Worm (Caenorhabditis elegans): ENCODE measurements around the gene ZK856.4.

The ZK856.4 gene

DNA sequence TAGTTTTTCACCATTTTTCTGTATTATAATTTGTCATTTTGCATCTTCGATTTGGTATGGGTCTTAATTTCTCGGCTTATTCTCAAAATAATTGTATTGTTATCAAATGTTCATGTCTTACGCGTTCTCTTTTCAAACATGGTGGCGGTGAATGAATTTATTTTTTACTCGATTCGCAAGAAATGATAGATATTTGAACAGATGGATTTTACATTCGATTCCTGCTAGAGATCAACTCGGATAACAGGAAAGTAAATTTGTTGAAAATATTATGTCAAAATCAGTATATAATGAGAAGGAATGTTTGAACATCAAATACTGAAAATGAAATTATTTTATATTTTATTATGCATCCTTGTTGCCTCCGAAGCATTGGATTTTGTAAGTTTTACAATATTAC lies at the start of gene ZK856.4:
TSS of gene ZK856.4 (plus strand) at position 301 of the 400 bp plus-strand sequence.
- TF ChIP-seq him-1 (tag; optimal IDR thresholded peaks at IDR 0.05), result no peak
- no peak for TF ChIP-seq W03F9.2 (tag; optimal IDR thresholded peaks at IDR 0.05)
- no peak for TF ChIP-seq dao-5 (tag; optimal IDR thresholded peaks at IDR 0.05)

DNA sequence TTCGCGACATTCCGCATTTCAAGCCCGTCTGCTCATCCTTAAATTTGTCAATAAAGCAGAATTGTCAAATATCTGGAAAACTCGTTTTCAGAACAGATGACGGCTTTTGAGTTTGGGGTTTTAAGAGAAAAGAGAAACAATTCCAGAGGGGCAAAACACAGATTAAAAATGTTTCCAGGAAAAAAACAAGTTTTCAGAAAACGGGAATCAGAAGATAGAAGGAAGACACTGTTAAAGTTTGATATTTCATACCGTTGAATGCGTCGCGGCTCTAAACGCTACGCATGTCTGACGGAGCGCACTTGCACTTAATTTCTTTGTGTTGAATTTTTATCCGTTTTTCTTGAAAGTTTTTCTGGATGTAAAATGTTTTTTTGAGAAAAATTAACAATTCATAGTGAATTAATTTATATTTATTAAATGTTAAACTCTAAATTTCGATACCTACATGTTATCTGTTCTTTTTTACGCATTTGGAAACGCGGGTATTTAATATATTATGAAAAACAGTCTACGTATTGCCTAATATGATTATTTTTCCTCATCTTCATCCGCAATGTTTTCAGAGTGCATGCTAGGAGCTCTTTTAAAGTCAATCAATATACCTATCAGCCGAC lies 48.9 kb upstream of the ZK856.4 start, which contains the start of the genes C08B6.18, wdr-20 and C08B6.8:
TSS of gene C08B6.18 (minus strand) at position 51 of the 617 bp plus-strand sequence.
TSS of gene wdr-20 (minus strand) at position 82 of the 617 bp plus-strand sequence.
TSS of gene C08B6.8 (plus strand) at position 567 of the 617 bp plus-strand sequence.
- TF ChIP-seq W03F9.2 (tag; optimal IDR thresholded peaks at IDR 0.05), result no peak

ce11 chrV:10145653-10146052 lies 37.4 kb upstream of the ZK856.4 start, which contains the start of gene C51E3.9:
C51E3.9 (plus strand) TSS chrV:10145953.
- no peak for TF ChIP-seq him-1 (tag; optimal IDR thresholded peaks at IDR 0.05)
- no peak for TF ChIP-seq dao-5 (tag; optimal IDR thresholded peaks at IDR 0.05)
- no peak for TF ChIP-seq W03F9.2 (tag; optimal IDR thresholded peaks at IDR 0.05)

- no peak for TF ChIP-seq him-1 (tag; optimal IDR thresholded peaks at IDR 0.05)
- no peak for TF ChIP-seq W03F9.2 (tag; optimal IDR thresholded peaks at IDR 0.05)
- no peak for TF ChIP-seq dao-5 (tag; optimal IDR thresholded peaks at IDR 0.05)
These were observed 36.3 kb upstream of the ZK856.4 start for ce11 chrV:10146787-10147186.

DNA sequence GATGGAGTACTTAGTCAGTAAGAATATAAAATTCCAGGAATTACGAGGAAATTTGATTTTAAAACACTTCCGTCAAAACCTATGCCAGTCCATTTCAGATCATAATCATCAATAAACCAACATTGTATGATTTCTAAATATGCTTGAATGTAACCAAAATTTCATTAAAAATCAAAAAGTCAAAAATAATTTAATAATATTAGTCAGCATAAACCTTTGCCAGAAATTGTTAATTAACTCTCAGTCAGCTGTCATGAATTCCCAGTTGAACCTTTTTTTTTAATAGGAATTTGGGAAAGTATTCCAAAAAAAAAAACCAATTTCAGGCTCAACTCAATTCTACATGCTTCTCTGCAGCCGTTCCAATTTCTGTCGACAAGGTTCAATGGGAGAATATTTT lies 34.7 kb upstream of the ZK856.4 start, which contains the start of gene srsx-26:
TSS of gene srsx-26 (plus strand) at position 301 of the 400 bp plus-strand sequence.
- TF ChIP-seq dao-5 (tag; optimal IDR thresholded peaks at IDR 0.05), result no peak
- no peak for TF ChIP-seq W03F9.2 (tag; optimal IDR thresholded peaks at IDR 0.05)
- no peak for TF ChIP-seq him-1 (tag; optimal IDR thresholded peaks at IDR 0.05)

- TF ChIP-seq dao-5 (tag; optimal IDR thresholded peaks at IDR 0.05) (no peak), W03F9.2 (tag; optimal IDR thresholded peaks at IDR 0.05) (no peak), him-1 (tag; optimal IDR thresholded peaks at IDR 0.05) (no peak)
These were observed 33.4 kb upstream of the ZK856.4 start, which contains the start of gene srsx-27 for ce11 chrV:10149728-10150127. srsx-27 (plus strand) TSS chrV:10150028.

- no peak for TF ChIP-seq dao-5 (tag; optimal IDR thresholded peaks at IDR 0.05)
- no peak for TF ChIP-seq W03F9.2 (tag; optimal IDR thresholded peaks at IDR 0.05)
- TF ChIP-seq him-1 (tag; optimal IDR thresholded peaks at IDR 0.05), result no peak
These were observed 30.8 kb upstream of the ZK856.4 start, which contains the start of gene srsx-28 for ce11 chrV:10152278-10152677. srsx-28 (plus strand) TSS chrV:10152578.

DNA sequence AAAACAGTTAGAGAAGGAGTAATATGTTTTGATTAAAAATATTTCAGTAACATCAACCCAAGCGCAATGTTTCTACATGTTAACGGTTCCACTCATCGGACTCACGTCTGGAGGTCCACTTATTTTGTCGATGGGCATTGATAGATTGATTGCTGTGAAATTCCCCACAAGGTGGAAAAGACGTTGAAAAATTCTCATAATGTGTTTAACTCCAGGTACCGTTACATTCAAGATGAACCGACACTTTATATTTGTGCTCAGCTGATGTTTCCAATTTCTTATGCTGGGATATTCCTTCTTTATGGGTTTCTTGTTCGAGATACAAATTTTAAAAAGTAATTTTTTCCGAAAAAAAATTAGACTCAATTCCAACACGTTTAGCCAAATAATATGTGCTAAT lies 30.0 kb upstream of the ZK856.4 start:
- TF ChIP-seq W03F9.2 (tag; optimal IDR thresholded peaks at IDR 0.05) (no peak), him-1 (tag; optimal IDR thresholded peaks at IDR 0.05) (no peak), dao-5 (tag; optimal IDR thresholded peaks at IDR 0.05) (no peak)

DNA sequence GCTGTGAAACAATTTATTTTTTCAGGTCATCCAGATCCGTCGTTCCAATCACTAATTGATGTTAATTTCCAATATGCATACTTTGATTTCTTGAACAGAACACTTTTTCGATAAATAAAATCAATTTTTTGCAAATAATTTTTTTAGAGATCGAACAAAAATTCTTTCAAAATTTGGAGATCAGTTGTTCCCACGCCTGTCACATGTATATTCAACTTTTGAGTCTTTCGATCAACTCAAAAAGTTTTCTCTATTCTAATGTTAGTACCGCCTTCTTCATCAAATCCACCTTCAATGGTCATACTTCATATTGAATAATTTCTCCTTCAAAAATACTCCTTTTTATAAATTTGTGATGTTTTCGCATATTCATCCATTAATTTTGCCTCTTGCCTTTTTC lies 28.4 kb upstream of the ZK856.4 start, which contains the start of gene srsx-29:
TSS of gene srsx-29 (plus strand) at position 301 of the 400 bp plus-strand sequence.
- TF ChIP-seq W03F9.2 (tag; optimal IDR thresholded peaks at IDR 0.05) (no peak), him-1 (tag; optimal IDR thresholded peaks at IDR 0.05) (no peak), dao-5 (tag; optimal IDR thresholded peaks at IDR 0.05) (no peak)

ce11 chrV:10158528-10158927 lies 24.6 kb upstream of the ZK856.4 start, which contains the start of gene srsx-30:
srsx-30 (plus strand) TSS chrV:10158828.
- TF ChIP-seq dao-5 (tag; optimal IDR thresholded peaks at IDR 0.05) (no peak), him-1 (tag; optimal IDR thresholded peaks at IDR 0.05) (no peak), W03F9.2 (tag; optimal IDR thresholded peaks at IDR 0.05) (no peak)

ce11 chrV:10159972-10160371 lies 23.1 kb upstream of the ZK856.4 start:
- no peak for TF ChIP-seq dao-5 (tag; optimal IDR thresholded peaks at IDR 0.05)

- TF ChIP-seq dao-5 (tag; optimal IDR thresholded peaks at IDR 0.05) (no peak), him-1 (tag; optimal IDR thresholded peaks at IDR 0.05) (no peak), W03F9.2 (tag; optimal IDR thresholded peaks at IDR 0.05) (no peak)
These were observed 22.1 kb upstream of the ZK856.4 start, which contains the start of gene C51E3.10 for ce11 chrV:10160954-10161353. C51E3.10 (minus strand) TSS chrV:10161134.

ce11 chrV:10166368-10166767 lies 16.7 kb upstream of the ZK856.4 start, which contains the start of gene C51E3.6:
C51E3.6 (minus strand) TSS chrV:10166468.
- TF ChIP-seq W03F9.2 (tag; optimal IDR thresholded peaks at IDR 0.05) (no peak), him-1 (tag; optimal IDR thresholded peaks at IDR 0.05) (no peak), dao-5 (tag; optimal IDR thresholded peaks at IDR 0.05) (no peak)

- TF ChIP-seq him-1 (tag; optimal IDR thresholded peaks at IDR 0.05) (peak; percentile 93), dao-5 (tag; optimal IDR thresholded peaks at IDR 0.05) (no peak), W03F9.2 (tag; optimal IDR thresholded peaks at IDR 0.05) (no peak)
These were observed 14.2 kb upstream of the ZK856.4 start for ce11 chrV:10168870-10169269.
